Worm (Caenorhabditis elegans) whole organism, L4 larva: ENCODE results near the gene orai-1.
A peak's percentile ranks its signal among the peaks of the same experiment; 100 is the strongest.

Experiments
- D1046.2 ChIP-seq: fragments of 200-800 bp; sonication (Bioruptor generic); IDR thresholded peaks from 2 replicates; pipeline ENCODE4 v1.3.6; 2022; ENCODE audit warnings: missing genetic modification characterization, missing compliant biosample characterization
- F10B5.3 ChIP-seq: sonication (generic microtip); optimal IDR thresholded peaks from 2 replicates; lab custom pipeline; 2016; ENCODE audit warnings: mild to moderate bottlenecking, missing genetic modification characterization, missing compliant biosample characterization
- F26F4.8 ChIP-seq: fragments of 200-800 bp; sonication (Bioruptor generic); conservative IDR thresholded peaks from 2 replicates; pipeline ENCODE4 v1.3.6; 2022; ENCODE audit warnings: missing genetic modification characterization, missing compliant biosample characterization
- T20F7.1 ChIP-seq: fragments of 200-800 bp; sonication (Bioruptor generic); optimal IDR thresholded peaks from 2 replicates; lab custom pipeline; 2018; ENCODE audit warnings: mild to moderate bottlenecking, missing genetic modification characterization, missing compliant biosample characterization
- Y5F2A.4 ChIP-seq: fragments of 200-800 bp; sonication (Bioruptor generic); optimal IDR thresholded peaks from 2 replicates; lab custom pipeline; 2018; ENCODE audit warnings: mild to moderate bottlenecking, missing genetic modification characterization, missing compliant biosample characterization
- Y75B8A.6 ChIP-seq: fragments of 200-800 bp; sonication (Bioruptor generic); IDR thresholded peaks from 2 replicates; pipeline ENCODE4 v1.3.6; 2022; ENCODE audit warnings: missing genetic modification reagents, missing genetic modification characterization, missing compliant biosample characterization
- ceh-28 ChIP-seq: fragments of 150-350 bp; optimal IDR thresholded peaks from 2 replicates; lab custom pipeline; 2014; ENCODE audit warnings: missing biosample characterization, missing genetic modification reagents, missing genetic modification characterization
- ceh-32 ChIP-seq: sonication (generic microtip); optimal IDR thresholded peaks from 2 replicates; lab custom pipeline; 2016; ENCODE audit warnings: mild to moderate bottlenecking, missing genetic modification characterization, missing compliant biosample characterization; ENCODE audit not compliant: poor library complexity
- ces-1 ChIP-seq: fragments of 150-350 bp; sonication (generic microtip); optimal IDR thresholded peaks from 4 replicates; lab custom pipeline; 2014; ENCODE audit warnings: missing biosample characterization, missing genetic modification reagents, missing genetic modification characterization
- ctbp-1 ChIP-seq: fragments of 200-800 bp; sonication (Bioruptor generic); IDR thresholded peaks from 2 replicates; pipeline ENCODE4 v1.3.6; 2022; ENCODE audit warnings: missing genetic modification reagents, missing genetic modification characterization, missing compliant biosample characterization
- daf-16 ChIP-seq, 3 experiments: sonication (generic microtip); optimal IDR thresholded peaks; 2 replicates each; lab custom pipeline; 2016 to 2017; ENCODE audit warnings: missing genetic modification characterization in 3 of 3, missing genetic modification reagents in 3 of 3, mild to moderate bottlenecking in 2 of 3, missing compliant biosample characterization in 2 of 3, missing biosample characterization in 1 of 3, moderate library complexity in 1 of 3
- dmd-6 ChIP-seq: fragments of 200-800 bp; sonication (Bioruptor generic); IDR thresholded peaks from 2 replicates; pipeline ENCODE4 v1.3.6; 2022; ENCODE audit warnings: missing genetic modification reagents, missing genetic modification characterization, missing compliant biosample characterization
- dmd-8 ChIP-seq: fragments of 200-800 bp; sonication (Bioruptor generic); IDR thresholded peaks from 2 replicates; pipeline ENCODE4 v1.3.6; 2022; ENCODE audit warnings: missing genetic modification characterization, missing compliant biosample characterization
- dmd-9 ChIP-seq: fragments of 200-800 bp; sonication (Bioruptor generic); IDR thresholded peaks from 2 replicates; pipeline ENCODE4 v1.3.6; 2022; ENCODE audit warnings: missing genetic modification reagents, missing genetic modification characterization, missing compliant biosample characterization
- dpl-1 ChIP-seq: fragments of 150-350 bp; optimal IDR thresholded peaks from 2 replicates; lab custom pipeline; 2014; ENCODE audit warnings: missing biosample characterization, missing genetic modification reagents, missing genetic modification characterization
- duxl-1 ChIP-seq: sonication (generic microtip); optimal IDR thresholded peaks from 2 replicates; lab custom pipeline; 2016; ENCODE audit warnings: mild to moderate bottlenecking, missing genetic modification characterization, moderate library complexity, missing compliant biosample characterization; ENCODE audit not compliant: poor library complexity
- egl-43 ChIP-seq: fragments of 200-800 bp; sonication (Bioruptor generic); IDR thresholded peaks from 2 replicates; pipeline ENCODE4 v1.3.6; 2022; ENCODE audit warnings: missing genetic modification reagents, missing genetic modification characterization, missing compliant biosample characterization
- fos-1 ChIP-seq: fragments of 150-350 bp; optimal IDR thresholded peaks from 2 replicates; lab custom pipeline; 2014; ENCODE audit warnings: missing biosample characterization, missing genetic modification characterization
- gei-8 ChIP-seq: fragments of 200-800 bp; sonication (Bioruptor generic); optimal IDR thresholded peaks from 2 replicates; lab custom pipeline; 2018; ENCODE audit warnings: mild to moderate bottlenecking, missing genetic modification characterization, missing compliant biosample characterization
- hlh-30 ChIP-seq: sonication (generic microtip); optimal IDR thresholded peaks from 2 replicates; lab custom pipeline; 2017; ENCODE audit warnings: antibody characterized with exemption, mild to moderate bottlenecking, missing genetic modification characterization, missing compliant biosample characterization; ENCODE audit not compliant: insufficient read depth
- hmg-1.1 ChIP-seq: fragments of 200-800 bp; sonication (Bioruptor generic); IDR thresholded peaks from 2 replicates; pipeline ENCODE4 v1.3.6; 2022; ENCODE audit warnings: missing genetic modification reagents, missing genetic modification characterization, missing compliant biosample characterization
- lin-13 ChIP-seq: fragments of 150-350 bp; optimal IDR thresholded peaks from 2 replicates; lab custom pipeline; 2014; ENCODE audit warnings: missing biosample characterization, missing genetic modification reagents, missing genetic modification characterization
- lin-29 ChIP-seq: fragments of 200-800 bp; sonication (Bioruptor generic); IDR thresholded peaks from 2 replicates; pipeline ENCODE4 v1.3.6; 2022; ENCODE audit warnings: missing genetic modification reagents, missing genetic modification characterization, missing compliant biosample characterization
- lin-39 ChIP-seq: fragments of 150-350 bp; optimal IDR thresholded peaks from 2 replicates; lab custom pipeline; 2014; ENCODE audit warnings: missing biosample characterization, missing genetic modification reagents, missing genetic modification characterization
- lir-3 ChIP-seq: sonication (generic microtip); optimal IDR thresholded peaks from 2 replicates; lab custom pipeline; 2016; ENCODE audit warnings: mild to moderate bottlenecking, missing genetic modification characterization, missing compliant biosample characterization
- lsy-2 ChIP-seq, 2 experiments: fragments of 150-350 bp in 1 of 2; sonication (generic microtip) in 1 of 2; optimal IDR thresholded peaks; 2 replicates each; lab custom pipeline; 2014 to 2017; ENCODE audit warnings: missing biosample characterization in 2 of 2, missing genetic modification characterization in 2 of 2
- mdl-1 ChIP-seq, 2 experiments: fragments of 150-350 bp in 1 of 2; sonication (generic microtip) in 1 of 2; optimal IDR thresholded peaks; 2 replicates each; lab custom pipeline; 2014 to 2017; ENCODE audit warnings: missing biosample characterization in 2 of 2, missing genetic modification characterization in 2 of 2
- mdt-29 ChIP-seq: fragments of 200-800 bp; sonication (Bioruptor generic); IDR thresholded peaks from 2 replicates; pipeline ENCODE4 v1.3.6; 2022; ENCODE audit warnings: missing genetic modification reagents, missing genetic modification characterization, missing compliant biosample characterization
- mep-1 ChIP-seq: fragments of 150-350 bp; sonication (generic microtip); optimal IDR thresholded peaks from 3 replicates; lab custom pipeline; 2014; ENCODE audit warnings: missing biosample characterization, missing genetic modification characterization
- mxl-2 ChIP-seq: fragments of 200-800 bp; sonication (Bioruptor generic); conservative IDR thresholded peaks from 2 replicates; pipeline ENCODE4 v1.3.6; 2022; ENCODE audit warnings: missing genetic modification reagents, missing genetic modification characterization, missing compliant biosample characterization
- nhr-102 ChIP-seq: sonication (generic microtip); optimal IDR thresholded peaks from 2 replicates; lab custom pipeline; 2016; ENCODE audit warnings: mild to moderate bottlenecking, missing genetic modification characterization, moderate library complexity, missing compliant biosample characterization
- nhr-111 ChIP-seq: fragments of 200-800 bp; sonication (Bioruptor generic); optimal IDR thresholded peaks from 2 replicates; lab custom pipeline; 2018; ENCODE audit warnings: mild to moderate bottlenecking, missing genetic modification characterization, missing compliant biosample characterization
- nhr-28 ChIP-seq: fragments of 150-350 bp; optimal IDR thresholded peaks from 2 replicates; lab custom pipeline; 2014; ENCODE audit warnings: missing biosample characterization, missing genetic modification characterization
- nhr-6 ChIP-seq: fragments of 150-350 bp; optimal IDR thresholded peaks from 2 replicates; lab custom pipeline; 2014; ENCODE audit warnings: missing biosample characterization, missing genetic modification characterization
- nhr-76 ChIP-seq: fragments of 150-350 bp; optimal IDR thresholded peaks from 2 replicates; lab custom pipeline; 2014; ENCODE audit warnings: missing biosample characterization, missing genetic modification characterization
- nhr-77 ChIP-seq: fragments of 150-350 bp; optimal IDR thresholded peaks from 2 replicates; lab custom pipeline; 2014; ENCODE audit warnings: missing biosample characterization, missing genetic modification characterization
- pha-4 ChIP-seq, 2 experiments: fragments of 150-350 bp in 1 of 2; fragments of 200-800 bp in 1 of 2; sonication (Bioruptor generic) in 1 of 2; IDR thresholded peaks in 1 of 2; optimal IDR thresholded peaks in 1 of 2; 2 replicates each; pipeline versions ENCODE4 v1.3.6 to Lab custom; 2014 to 2022; ENCODE audit warnings: missing genetic modification characterization in 2 of 2, missing genetic modification reagents in 2 of 2, missing biosample characterization in 1 of 2, missing compliant biosample characterization in 1 of 2
- php-3 ChIP-seq: fragments of 200-800 bp; sonication (Bioruptor generic); IDR thresholded peaks from 2 replicates; pipeline ENCODE4 v1.3.6; 2022; ENCODE audit warnings: missing genetic modification reagents, missing genetic modification characterization, missing compliant biosample characterization
- pqm-1 ChIP-seq: sonication (generic microtip); optimal IDR thresholded peaks from 2 replicates; lab custom pipeline; 2017; ENCODE audit warnings: missing biosample characterization, missing genetic modification characterization
- rbr-2 ChIP-seq: sonication (generic microtip); optimal IDR thresholded peaks from 2 replicates; lab custom pipeline; 2016; ENCODE audit warnings: missing genotype, missing genetic modification characterization, missing compliant biosample characterization
- saeg-2 ChIP-seq: fragments of 200-800 bp; sonication (Bioruptor generic); IDR thresholded peaks from 2 replicates; pipeline ENCODE4 v1.3.6; 2022; ENCODE audit warnings: missing genetic modification reagents, missing genetic modification characterization, missing compliant biosample characterization
- sdz-12 ChIP-seq: fragments of 200-800 bp; sonication (Bioruptor generic); optimal IDR thresholded peaks from 2 replicates; lab custom pipeline; 2018; ENCODE audit warnings: mild to moderate bottlenecking, missing genetic modification characterization, missing compliant biosample characterization
- set-16 ChIP-seq: fragments of 200-800 bp; sonication (Bioruptor generic); IDR thresholded peaks from 2 replicates; pipeline ENCODE4 v1.3.6; 2022; ENCODE audit warnings: missing genetic modification reagents, missing genetic modification characterization, missing compliant biosample characterization
- snpc-4 ChIP-seq: fragments of 150-350 bp; optimal IDR thresholded peaks from 2 replicates; lab custom pipeline; 2014; ENCODE audit warnings: missing biosample characterization, missing genetic modification characterization
- spr-3 ChIP-seq: fragments of 200-800 bp; sonication (Bioruptor generic); optimal IDR thresholded peaks from 2 replicates; lab custom pipeline; 2018; ENCODE audit warnings: mild to moderate bottlenecking, missing genetic modification characterization, missing compliant biosample characterization
- tag-97 ChIP-seq: fragments of 200-800 bp; sonication (Bioruptor generic); IDR thresholded peaks from 2 replicates; pipeline ENCODE4 v1.3.6; 2022; ENCODE audit warnings: missing genetic modification characterization, missing compliant biosample characterization
- tra-1 ChIP-seq: fragments of 200-800 bp; sonication (Bioruptor generic); IDR thresholded peaks from 2 replicates; pipeline ENCODE4 v1.3.6; 2022; ENCODE audit warnings: missing genetic modification reagents, missing genetic modification characterization, missing compliant biosample characterization
- zfp-3 ChIP-seq: fragments of 200-800 bp; sonication (Bioruptor generic); conservative IDR thresholded peaks from 2 replicates; pipeline ENCODE4 v1.3.6; 2022; ENCODE audit warnings: missing genetic modification reagents, missing genetic modification characterization, missing compliant biosample characterization
- zip-2 ChIP-seq: fragments of 150-350 bp; optimal IDR thresholded peaks from 2 replicates; lab custom pipeline; 2014; ENCODE audit warnings: missing biosample characterization, missing genetic modification characterization
- ztf-11 ChIP-seq: fragments of 150-350 bp; optimal IDR thresholded peaks from 2 replicates; lab custom pipeline; 2014; ENCODE audit warnings: missing biosample characterization, missing genetic modification characterization

The orai-1 gene

DNA sequence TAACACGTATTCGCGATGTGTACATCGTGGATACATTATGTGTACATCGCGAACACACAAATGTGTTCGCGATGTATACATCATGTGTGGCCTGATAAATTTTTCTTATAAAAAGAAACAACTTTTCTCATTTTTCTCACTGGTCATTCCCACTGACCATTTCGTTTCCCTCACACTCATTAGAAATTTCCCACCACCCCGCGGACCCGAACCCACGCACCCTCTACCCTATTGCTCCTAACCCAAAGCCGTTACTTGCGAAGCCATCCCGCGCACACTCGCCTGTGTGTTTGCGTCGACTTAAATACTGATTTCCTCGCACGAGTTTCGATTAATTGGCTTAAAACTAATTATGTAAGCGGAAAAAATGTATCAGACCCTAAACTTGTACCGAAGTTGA lies 52.3 kb downstream of the orai-1 start (continued):
- TF ChIP-seq saeg-2 (GFP tag; lab: Robert Waterston, UW) (no peak), T20F7.1 (GFP tag; lab: Kevin White, UChicago) (no peak), pqm-1 (tag; lab: Kevin White, UChicago) (no peak), ztf-11 (no peak), Y5F2A.4 (peak; percentile 9), Y75B8A.6 (GFP tag; lab: Robert Waterston, UW) (0 out of 2 replicates have a peak, but pooled peaks have one; percentile 49), ces-1 (no peak), ceh-32 (no peak), dmd-8 (GFP tag; lab: Robert Waterston, UW) (peak; percentile 88), F10B5.3 (tag; lab: Kevin White, UChicago) (no peak), lin-13 (no peak), daf-16 (GFP tag; optimal IDR thresholded peaks at IDR 0.05; lab: Kevin White, UChicago) (peak; percentile 24 to 71), daf-16 (tag; optimal IDR thresholded peaks at IDR 0.05; lab: Kevin White, UChicago) (no peak), D1046.2 (GFP tag; lab: Robert Waterston, UW) (peak; percentile 84), nhr-28 (tag; lab: Kevin White, UChicago) (no peak), lin-39 (tag; lab: Kevin White, UChicago) (no peak), rbr-2 (no peak), lsy-2 (tag; optimal IDR thresholded peaks at IDR 0.05; lab: Kevin White, UChicago) (no peak), hlh-30 (tag; lab: Kevin White, UChicago) (no peak), dpl-1 (GFP tag; lab: Kevin White, UChicago) (no peak), tra-1 (GFP tag; lab: Robert Waterston, UW) (peak; percentile 57; the same call in 1 of the 2 replicates), fos-1 (no peak), php-3 (peak; percentile 9; the same call in 1 of the 2 replicates), egl-43 (GFP tag; lab: Robert Waterston, UW) (peak; percentile 91), nhr-76 (tag; lab: Kevin White, UChicago) (no peak), set-16 (GFP tag; lab: Robert Waterston, UW) (peak; percentile 22; the same call in 1 of the 2 replicates), mep-1 (no peak), ctbp-1 (GFP tag; lab: Robert Waterston, UW) (peak; percentile 85), spr-3 (GFP tag; lab: Kevin White, UChicago) (no peak), sdz-12 (no peak), F26F4.8 (GFP tag; lab: Robert Waterston, UW) (peak; percentile 65; the same call in 1 of the 2 replicates), tag-97 (GFP tag; lab: Robert Waterston, UW) (no peak), dmd-6 (GFP tag; lab: Robert Waterston, UW) (no peak), lin-29 (no peak), mdl-1 (tag; optimal IDR thresholded peaks at IDR 0.05; lab: Kevin White, UChicago) (no peak), nhr-77 (no peak), hmg-1.1 (GFP tag; lab: Robert Waterston, UW) (0 out of 2 replicates have a peak, but pooled peaks have one; percentile 26), snpc-4 (no peak), mxl-2 (0 out of 2 replicates have a peak, but pooled peaks have one; percentile 10), nhr-6 (tag; lab: Kevin White, UChicago) (no peak), gei-8 (GFP tag; lab: Kevin White, UChicago) (peak; percentile 47), nhr-102 (tag; lab: Kevin White, UChicago) (no peak), zfp-3 (GFP tag; lab: Robert Waterston, UW) (no peak), duxl-1 (tag; lab: Kevin White, UChicago) (no peak), dmd-9 (GFP tag; lab: Robert Waterston, UW) (no peak), zip-2 (tag; lab: Kevin White, UChicago) (no peak), pha-4 (GFP tag; IDR thresholded peaks at IDR 0.05; lab: Robert Waterston, UW) (peak; percentile 83), pha-4 (tag; optimal IDR thresholded peaks at IDR 0.05; lab: Kevin White, UChicago) (no peak), nhr-111 (GFP tag; lab: Kevin White, UChicago) (peak; percentile 38), lir-3 (tag; lab: Kevin White, UChicago) (peak; percentile 53), ceh-28 (tag; lab: Kevin White, UChicago) (no peak), mdt-29 (no peak)
